Worm (Caenorhabditis elegans) whole organism, L4 larva: ENCODE results near the gene col-124.

Source experiments
- F26F4.8 ChIP-seq: fragments of 200-800 bp; sonication (Bioruptor generic); conservative IDR thresholded peaks from 2 replicates; pipeline ENCODE4 v1.3.6; 2022; ENCODE audit warnings: missing genetic modification characterization, missing compliant biosample characterization
- F44E2.7 ChIP-seq: fragments of 200-800 bp; sonication (Bioruptor generic); IDR thresholded peaks from 2 replicates; pipeline ENCODE4 v2.1.2; 2022; ENCODE audit warnings: missing genetic modification characterization, missing compliant biosample characterization
- Y5F2A.4 ChIP-seq: fragments of 200-800 bp; sonication (Bioruptor generic); optimal IDR thresholded peaks from 2 replicates; lab custom pipeline; 2018; ENCODE audit warnings: mild to moderate bottlenecking, missing genetic modification characterization, missing compliant biosample characterization
- ZK546.5 ChIP-seq, 2 experiments: sonication (generic microtip); optimal IDR thresholded peaks; 2 replicates each; lab custom pipeline; 2017; ENCODE audit warnings: missing biosample characterization in 2 of 2, missing genetic modification characterization in 2 of 2
- aha-1 ChIP-seq: fragments of 150-350 bp; peaks from one replicate; lab custom pipeline; 2014; ENCODE audit warnings: missing biosample characterization, missing genetic modification characterization
- ceh-28 ChIP-seq: fragments of 150-350 bp; optimal IDR thresholded peaks from 2 replicates; lab custom pipeline; 2014; ENCODE audit warnings: missing biosample characterization, missing genetic modification reagents, missing genetic modification characterization
- ceh-62 ChIP-seq: sonication (generic microtip); optimal IDR thresholded peaks from 2 replicates; lab custom pipeline; 2017; ENCODE audit warnings: missing biosample characterization, missing genetic modification characterization
- ceh-82 ChIP-seq: sonication (generic microtip); optimal IDR thresholded peaks from 2 replicates; lab custom pipeline; 2017; ENCODE audit warnings: missing biosample characterization, missing genetic modification characterization
- ctbp-1 ChIP-seq: fragments of 200-800 bp; sonication (Bioruptor generic); IDR thresholded peaks from 2 replicates; pipeline ENCODE4 v1.3.6; 2022; ENCODE audit warnings: missing genetic modification reagents, missing genetic modification characterization, missing compliant biosample characterization
- daf-16 ChIP-seq, 3 experiments: sonication (generic microtip); optimal IDR thresholded peaks; 2 replicates each; lab custom pipeline; 2016 to 2017; ENCODE audit warnings: missing genetic modification characterization in 3 of 3, missing genetic modification reagents in 3 of 3, mild to moderate bottlenecking in 2 of 3, missing compliant biosample characterization in 2 of 3, missing biosample characterization in 1 of 3, moderate library complexity in 1 of 3
- dmd-8 ChIP-seq: fragments of 200-800 bp; sonication (Bioruptor generic); IDR thresholded peaks from 2 replicates; pipeline ENCODE4 v1.3.6; 2022; ENCODE audit warnings: missing genetic modification characterization, missing compliant biosample characterization
- dpl-1 ChIP-seq: fragments of 150-350 bp; optimal IDR thresholded peaks from 2 replicates; lab custom pipeline; 2014; ENCODE audit warnings: missing biosample characterization, missing genetic modification reagents, missing genetic modification characterization
- dve-1 ChIP-seq: sonication (generic microtip); optimal IDR thresholded peaks from 2 replicates; lab custom pipeline; 2017; ENCODE audit warnings: antibody characterized with exemption, mild to moderate bottlenecking, missing genetic modification characterization, missing compliant biosample characterization; ENCODE audit not compliant: insufficient read depth
- fkh-10 ChIP-seq: fragments of 150-350 bp; optimal IDR thresholded peaks from 2 replicates; lab custom pipeline; 2014; ENCODE audit warnings: missing biosample characterization, missing genetic modification reagents, missing genetic modification characterization
- fos-1 ChIP-seq: fragments of 150-350 bp; optimal IDR thresholded peaks from 2 replicates; lab custom pipeline; 2014; ENCODE audit warnings: missing biosample characterization, missing genetic modification characterization
- gei-8 ChIP-seq: fragments of 200-800 bp; sonication (Bioruptor generic); optimal IDR thresholded peaks from 2 replicates; lab custom pipeline; 2018; ENCODE audit warnings: mild to moderate bottlenecking, missing genetic modification characterization, missing compliant biosample characterization
- lin-39 ChIP-seq: fragments of 150-350 bp; optimal IDR thresholded peaks from 2 replicates; lab custom pipeline; 2014; ENCODE audit warnings: missing biosample characterization, missing genetic modification reagents, missing genetic modification characterization
- lsy-2 ChIP-seq, 2 experiments: fragments of 150-350 bp in 1 of 2; sonication (generic microtip) in 1 of 2; optimal IDR thresholded peaks; 2 replicates each; lab custom pipeline; 2014 to 2017; ENCODE audit warnings: missing biosample characterization in 2 of 2, missing genetic modification characterization in 2 of 2
- mes-2 ChIP-seq: sonication (generic microtip); optimal IDR thresholded peaks from 2 replicates; lab custom pipeline; 2016; ENCODE audit warnings: missing genotype, mild to moderate bottlenecking, missing genetic modification characterization, missing compliant biosample characterization; ENCODE audit not compliant: poor library complexity, severe bottlenecking
- nhr-11 ChIP-seq: fragments of 150-350 bp; optimal IDR thresholded peaks from 2 replicates; lab custom pipeline; 2014; ENCODE audit warnings: missing biosample characterization, missing genetic modification characterization
- nhr-237 ChIP-seq: sonication (generic microtip); optimal IDR thresholded peaks from 2 replicates; lab custom pipeline; 2017; ENCODE audit warnings: missing biosample characterization, missing genetic modification characterization
- nhr-28 ChIP-seq: fragments of 150-350 bp; optimal IDR thresholded peaks from 2 replicates; lab custom pipeline; 2014; ENCODE audit warnings: missing biosample characterization, missing genetic modification characterization
- nhr-41 ChIP-seq: fragments of 200-800 bp; sonication (Bioruptor generic); IDR thresholded peaks from 2 replicates; pipeline ENCODE4 v1.3.6; 2022; ENCODE audit warnings: missing genetic modification reagents, missing genetic modification characterization, missing compliant biosample characterization
- nhr-42 ChIP-seq: fragments of 200-800 bp; sonication (Bioruptor generic); IDR thresholded peaks from 2 replicates; pipeline ENCODE4 v1.3.6; 2022; ENCODE audit warnings: missing genetic modification characterization, missing compliant biosample characterization
- nhr-76 ChIP-seq: fragments of 150-350 bp; optimal IDR thresholded peaks from 2 replicates; lab custom pipeline; 2014; ENCODE audit warnings: missing biosample characterization, missing genetic modification characterization
- pha-4 ChIP-seq, 2 experiments: fragments of 150-350 bp in 1 of 2; fragments of 200-800 bp in 1 of 2; sonication (Bioruptor generic) in 1 of 2; IDR thresholded peaks in 1 of 2; optimal IDR thresholded peaks in 1 of 2; 2 replicates each; pipeline versions ENCODE4 v1.3.6 to Lab custom; 2014 to 2022; ENCODE audit warnings: missing genetic modification characterization in 2 of 2, missing genetic modification reagents in 2 of 2, missing biosample characterization in 1 of 2, missing compliant biosample characterization in 1 of 2
- php-3 ChIP-seq: fragments of 200-800 bp; sonication (Bioruptor generic); IDR thresholded peaks from 2 replicates; pipeline ENCODE4 v1.3.6; 2022; ENCODE audit warnings: missing genetic modification reagents, missing genetic modification characterization, missing compliant biosample characterization
- sdz-12 ChIP-seq: fragments of 200-800 bp; sonication (Bioruptor generic); optimal IDR thresholded peaks from 2 replicates; lab custom pipeline; 2018; ENCODE audit warnings: mild to moderate bottlenecking, missing genetic modification characterization, missing compliant biosample characterization
- unc-130 ChIP-seq: sonication (generic microtip); optimal IDR thresholded peaks from 2 replicates; lab custom pipeline; 2016; ENCODE audit warnings: missing genetic modification reagents, missing genetic modification characterization, missing compliant biosample characterization
- unc-39 ChIP-seq: sonication (generic microtip); optimal IDR thresholded peaks from 2 replicates; lab custom pipeline; 2017; ENCODE audit warnings: missing biosample characterization, missing genetic modification characterization
- unc-62 ChIP-seq, 3 experiments: fragments of 150-350 bp in 1 of 3; sonication (generic microtip); optimal IDR thresholded peaks in 2 of 3; peaks in 1 of 3; 1 replicate in 1 of 3; 2 replicates in 2 of 3; lab custom pipeline; 2014 to 2017; ENCODE audit warnings: missing biosample characterization in 3 of 3, missing genetic modification characterization in 3 of 3, missing genetic modification reagents in 3 of 3, missing genotype in 1 of 3
- zfp-3 ChIP-seq: fragments of 200-800 bp; sonication (Bioruptor generic); conservative IDR thresholded peaks from 2 replicates; pipeline ENCODE4 v1.3.6; 2022; ENCODE audit warnings: missing genetic modification reagents, missing genetic modification characterization, missing compliant biosample characterization
- zip-11 ChIP-seq: fragments of 200-800 bp; sonication (Bioruptor generic); IDR thresholded peaks from 2 replicates; pipeline ENCODE4 v1.3.6; 2022; ENCODE audit warnings: missing genetic modification characterization, missing compliant biosample characterization
- zip-2 ChIP-seq: fragments of 150-350 bp; optimal IDR thresholded peaks from 2 replicates; lab custom pipeline; 2014; ENCODE audit warnings: missing biosample characterization, missing genetic modification characterization

col-124 gene

ce11 chrIV:10191498-10191897 is 24.8 kb upstream of the col-124 start:
- no peak for TF ChIP-seq ceh-28 (tag; lab: Kevin White, UChicago)
- no peak for TF ChIP-seq F44E2.7 (GFP tag; lab: Robert Waterston, UW)
- no peak for TF ChIP-seq nhr-11 (tag; lab: Kevin White, UChicago)
- TF ChIP-seq fkh-10 (GFP tag; lab: Kevin White, UChicago), result peak; percentile 55
- no peak for TF ChIP-seq F26F4.8 (GFP tag; lab: Robert Waterston, UW)
- TF ChIP-seq unc-130 (GFP tag; lab: Kevin White, UChicago), result no peak
- TF ChIP-seq unc-62 (GFP tag; optimal IDR thresholded peaks at IDR 0.05 in 1 of 2; lab: Kevin White, UChicago), result peak in 1 of 2 experiments; percentile 88
- TF ChIP-seq unc-62 (tag; optimal IDR thresholded peaks at IDR 0.05; lab: Kevin White, UChicago), result no peak
- no peak for TF ChIP-seq Y5F2A.4 (GFP tag; lab: Kevin White, UChicago)
- TF ChIP-seq, all 104 proteins: peak for 2

- peak; percentile 3 for TF ChIP-seq aha-1 (tag; lab: Kevin White, UChicago)
- TF ChIP-seq lin-39 (tag; lab: Kevin White, UChicago), result no peak
These were observed 21.9 kb upstream of the col-124 start, which contains the start of gene ptrg-1 for ce11 chrIV:10194345-10194744. Gene ptrg-1, minus strand, starts transcription at chrIV:10194445.

- TF ChIP-seq pha-4 (GFP tag; IDR thresholded peaks at IDR 0.05; lab: Robert Waterston, UW), result no peak
- TF ChIP-seq pha-4 (tag; optimal IDR thresholded peaks at IDR 0.05; lab: Kevin White, UChicago), result peak; percentile 52
- no peak for TF ChIP-seq sdz-12 (GFP tag; lab: Kevin White, UChicago)
- peak; percentile 46 for TF ChIP-seq unc-130 (GFP tag; lab: Kevin White, UChicago)
- TF ChIP-seq unc-39 (tag; lab: Kevin White, UChicago), result no peak
- no peak for TF ChIP-seq gei-8 (GFP tag; lab: Kevin White, UChicago)
- TF ChIP-seq nhr-28 (tag; lab: Kevin White, UChicago), result peak; percentile 63
- no peak for TF ChIP-seq daf-16 (GFP tag; optimal IDR thresholded peaks at IDR 0.05; lab: Kevin White, UChicago)
- TF ChIP-seq daf-16 (tag; optimal IDR thresholded peaks at IDR 0.05; lab: Kevin White, UChicago), result no peak
- peak; percentile 81 for TF ChIP-seq mes-2 (tag; lab: Kevin White, UChicago)
- no peak for TF ChIP-seq lsy-2 (tag; optimal IDR thresholded peaks at IDR 0.05; lab: Kevin White, UChicago)
- TF ChIP-seq zfp-3 (GFP tag; lab: Robert Waterston, UW), result no peak
- no peak for TF ChIP-seq ZK546.5 (tag; optimal IDR thresholded peaks at IDR 0.05; lab: Kevin White, UChicago)
- no peak for TF ChIP-seq dmd-8 (GFP tag; lab: Robert Waterston, UW)
- TF ChIP-seq nhr-41 (GFP tag; lab: Robert Waterston, UW), result no peak
- TF ChIP-seq ceh-62 (tag; lab: Kevin White, UChicago), result no peak
- TF ChIP-seq, all 104 proteins: peak for 4
These were observed 18.9 kb upstream of the col-124 start, which contains the start of gene gon-4 for ce11 chrIV:10197317-10197867. Gene gon-4, plus strand, starts transcription at chrIV:10197817.

- TF ChIP-seq nhr-42 (no peak), nhr-76 (tag; lab: Kevin White, UChicago) (no peak), fos-1 (tag; lab: Kevin White, UChicago) (no peak), nhr-41 (GFP tag; lab: Robert Waterston, UW) (no peak), dpl-1 (GFP tag; lab: Kevin White, UChicago) (no peak), nhr-237 (no peak), dve-1 (tag; lab: Kevin White, UChicago) (no peak)
- TF ChIP-seq, all 104 proteins: peak for 0
These were observed 10.1 kb upstream of the col-124 start, which contains the start of gene K04D7.6 for ce11 chrIV:10206182-10206581. Gene K04D7.6, minus strand, starts transcription at chrIV:10206282.

ce11 chrIV:10214811-10215210 is 1.4 kb upstream of the col-124 start, which contains the start of gene abt-1:
Gene abt-1, minus strand, starts transcription at chrIV:10214911.
- TF ChIP-seq ctbp-1, result no peak
- TF ChIP-seq zip-11 (GFP tag; lab: Robert Waterston, UW), result no peak
- no peak for TF ChIP-seq php-3 (GFP tag; lab: Robert Waterston, UW)
- TF ChIP-seq ceh-82 (tag; lab: Kevin White, UChicago), result no peak
- TF ChIP-seq zip-2, result no peak
